Fruit fly (Drosophila melanogaster) whole organism, wandering third instar larva: ENCODE measurements around the gene obst-H.

ENCODE experiments used
- Abd-B ChIP-seq: fragments of >200 bp; optimal IDR thresholded peaks from 2 replicates; lab custom pipeline; 2017; ENCODE audit warnings: missing biosample characterization, missing genetic modification characterization
- Dfd ChIP-seq: fragments of >200 bp; optimal IDR thresholded peaks from 2 replicates; lab custom pipeline; 2017; ENCODE audit warnings: missing biosample characterization, missing genetic modification characterization
- Hr83 ChIP-seq: fragments of 200-300 bp; sonication (Bioruptor generic); optimal IDR thresholded peaks from 2 replicates; lab custom pipeline; 2016; ENCODE audit warnings: missing biosample characterization, mild to moderate bottlenecking, missing genetic modification characterization, moderate library complexity; ENCODE audit not compliant: poor library complexity, severe bottlenecking
- Mio ChIP-seq: sonication (Bioruptor generic); optimal IDR thresholded peaks from 2 replicates; lab custom pipeline; 2016; ENCODE audit warnings: missing biosample characterization, missing genetic modification characterization
- N ChIP-seq: fragments of >200 bp; optimal IDR thresholded peaks from 2 replicates; lab custom pipeline; 2018; ENCODE audit warnings: missing biosample characterization, missing external identifiers, missing genetic modification characterization
- Rel ChIP-seq, 2 experiments: fragments of 200-800 bp; sonication (Bioruptor generic) in 1 of 2; optimal IDR thresholded peaks; 2 replicates in 1 of 2; 3 replicates in 1 of 2; lab custom pipeline; 2016 to 2019; ENCODE audit warnings: mild to moderate bottlenecking in 2 of 2, missing biosample characterization in 2 of 2, missing genetic modification characterization in 2 of 2, moderate library complexity in 1 of 2
- dl ChIP-seq, 2 experiments: fragments of 175-275, 200-275 bp in 1 of 2; fragments of 200-275 bp in 1 of 2; sonication (Bioruptor generic); optimal IDR thresholded peaks; lab custom pipeline; 2018; ENCODE audit warnings: mild to moderate bottlenecking in 2 of 2, missing biosample characterization in 2 of 2, missing genetic modification characterization in 2 of 2, moderate library complexity in 2 of 2; ENCODE audit not compliant: partially characterized antibody in 2 of 2, insufficient read depth in 1 of 2
- ey ChIP-seq: fragments of 200-800 bp; sonication (Bioruptor generic); optimal IDR thresholded peaks from 2 replicates; lab custom pipeline; 2016; ENCODE audit warnings: missing biosample characterization, missing genetic modification characterization
- h ChIP-seq: fragments of 200-800 bp; sonication (Bioruptor generic); optimal IDR thresholded peaks from 3 replicates; lab custom pipeline; 2016; ENCODE audit warnings: missing biosample characterization, mild to moderate bottlenecking, missing genetic modification characterization
- pan ChIP-seq: fragments of >200 bp; optimal IDR thresholded peaks from 2 replicates; lab custom pipeline; 2017
- sv ChIP-seq: fragments of 200-800 bp; sonication (Bioruptor generic); optimal IDR thresholded peaks from 3 replicates; lab custom pipeline; 2016; ENCODE audit warnings: missing biosample characterization, missing genetic modification characterization
- tai ChIP-seq: sonication (Bioruptor generic); optimal IDR thresholded peaks from 2 replicates; lab custom pipeline; 2016; ENCODE audit warnings: missing biosample characterization, missing genetic modification characterization

DNA sequence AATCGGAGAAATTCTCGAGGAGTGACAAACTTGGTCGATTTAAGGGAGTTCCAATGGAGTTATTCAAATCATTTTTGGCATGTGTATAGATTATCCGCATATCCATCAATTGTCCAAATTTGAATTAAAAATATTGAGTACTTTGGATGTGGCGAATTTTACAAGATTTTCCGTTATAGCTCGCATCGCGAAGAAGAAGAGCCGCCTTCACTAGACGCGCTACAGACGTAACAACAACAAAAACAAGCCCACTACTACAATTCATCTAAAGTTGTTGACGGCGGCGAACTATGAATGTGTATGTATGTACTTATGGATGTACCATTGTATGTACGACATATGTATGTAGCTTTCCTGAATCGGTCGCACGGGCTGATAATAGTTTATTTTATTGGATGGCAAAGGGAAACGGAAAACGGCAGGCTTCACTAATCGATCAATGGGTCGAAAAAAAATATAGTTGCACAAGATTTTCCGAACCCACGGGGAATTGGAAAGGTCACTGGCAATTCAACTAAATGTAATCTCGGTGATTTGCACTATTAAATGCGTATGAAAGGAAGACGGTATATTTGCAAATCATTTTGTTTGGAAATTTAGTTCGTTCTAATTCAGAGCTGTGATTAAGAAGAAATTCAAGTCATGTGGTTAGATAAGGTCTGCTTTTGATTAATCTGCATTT, 14.1 kb downstream of the obst-H start:
- TF ChIP-seq tai (GFP tag; lab: Kevin White, UChicago) (no peak), Rel (GFP tag; optimal IDR thresholded peaks at IDR 0.05; lab: Kevin White, UChicago) (no peak), Rel (tag; optimal IDR thresholded peaks at IDR 0.05; lab: Kevin White, UChicago) (no peak), Mio (no peak), sv (GFP tag; lab: Kevin White, UChicago) (no peak), pan (lab: Kevin White, UChicago) (no peak), h (GFP tag; lab: Kevin White, UChicago) (no peak), Hr83 (GFP tag; lab: Kevin White, UChicago) (no peak), Dfd (no peak), Abd-B (GFP tag; lab: Kevin White, UChicago) (no peak), dl (GFP tag; optimal IDR thresholded peaks at IDR 0.05; lab: Kevin White, UChicago; ENCODE audit: insufficient read depth in 1 of 2, partially characterized antibody in 2 of 2) (no peak), N (GFP tag; lab: Kevin White, UChicago) (no peak), ey (no peak)
